Worm (Caenorhabditis elegans) whole organism, late embryonic: ENCODE results near the gene F53F4.2.

Experiments used
- ama-1 ChIP-seq: fragments of 150-350 bp; optimal IDR thresholded peaks from 2 replicates; lab custom pipeline; 2014
- ceh-22 ChIP-seq: sonication (generic microtip); optimal IDR thresholded peaks from 2 replicates; lab custom pipeline; 2017; ENCODE audit warnings: missing biosample characterization, missing genetic modification characterization
- elt-2 ChIP-seq: sonication (generic microtip); optimal IDR thresholded peaks from 2 replicates; lab custom pipeline; 2016; ENCODE audit warnings: missing genetic modification reagents, missing genetic modification characterization, missing compliant biosample characterization
- fax-1 ChIP-seq: sonication (generic microtip); optimal IDR thresholded peaks from 2 replicates; lab custom pipeline; 2016; ENCODE audit warnings: missing genotype, missing genetic modification characterization, missing compliant biosample characterization
- fkh-10 ChIP-seq: fragments of 150-350 bp; optimal IDR thresholded peaks from 2 replicates; lab custom pipeline; 2014; ENCODE audit warnings: missing biosample characterization, missing genetic modification reagents, missing genetic modification characterization
- fkh-6 ChIP-seq: sonication (generic microtip); optimal IDR thresholded peaks from 2 replicates; lab custom pipeline; 2016; ENCODE audit warnings: missing genetic modification characterization, missing compliant biosample characterization
- hlh-8 ChIP-seq: sonication (generic microtip); optimal IDR thresholded peaks from 2 replicates; lab custom pipeline; 2016; ENCODE audit warnings: missing genotype, missing genetic modification characterization, missing compliant biosample characterization
- madf-2 ChIP-seq: sonication (generic microtip); optimal IDR thresholded peaks from 2 replicates; lab custom pipeline; 2017; ENCODE audit warnings: missing genetic modification characterization, missing compliant biosample characterization
- nhr-11 ChIP-seq: fragments of 150-350 bp; optimal IDR thresholded peaks from 2 replicates; lab custom pipeline; 2014; ENCODE audit warnings: missing biosample characterization, missing genetic modification characterization
- nhr-232 ChIP-seq: sonication (generic microtip); optimal IDR thresholded peaks from 2 replicates; lab custom pipeline; 2016; ENCODE audit warnings: missing genetic modification characterization, missing compliant biosample characterization
- pqm-1 ChIP-seq: sonication (generic microtip); optimal IDR thresholded peaks from 2 replicates; lab custom pipeline; 2016; ENCODE audit warnings: missing genetic modification characterization, missing compliant biosample characterization
- tbx-2 ChIP-seq: sonication (generic microtip); optimal IDR thresholded peaks from 2 replicates; lab custom pipeline; 2016; ENCODE audit warnings: missing genetic modification characterization, missing compliant biosample characterization
- unc-86 ChIP-seq: sonication (generic microtip); optimal IDR thresholded peaks from 2 replicates; lab custom pipeline; 2016; ENCODE audit warnings: missing genetic modification characterization, missing compliant biosample characterization
- ztf-16 ChIP-seq: sonication (generic microtip); optimal IDR thresholded peaks from 2 replicates; lab custom pipeline; 2017; ENCODE audit warnings: missing genetic modification characterization, missing compliant biosample characterization

DNA sequence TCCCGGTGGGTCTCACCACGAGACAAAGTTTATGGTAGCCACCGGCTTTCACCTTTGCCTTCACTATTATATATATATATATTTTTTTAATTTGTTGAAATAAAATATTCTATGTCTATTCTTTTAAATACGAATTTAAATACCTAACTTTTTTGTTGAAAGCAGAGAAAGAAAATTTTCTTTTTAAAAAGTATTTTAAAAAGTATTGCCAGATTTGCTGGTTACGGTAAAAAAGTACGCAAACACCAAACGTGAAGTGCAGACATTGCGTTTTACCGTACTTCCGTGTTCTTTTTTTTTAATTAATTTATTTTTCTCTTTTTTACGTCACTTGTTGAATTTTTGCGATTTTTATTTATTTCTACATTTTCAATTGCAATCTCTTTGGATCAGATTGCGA, 29.4 kb downstream of the F53F4.2 start, which contains the start of gene C56A3.8:
- TF ChIP-seq nhr-11 (no peak), pqm-1 (tag; lab: Kevin White, UChicago) (no peak), unc-86 (no peak), nhr-232 (tag; lab: Kevin White, UChicago) (no peak), fkh-6 (no peak), tbx-2 (no peak), fax-1 (tag; lab: Kevin White, UChicago) (no peak), madf-2 (tag; lab: Kevin White, UChicago) (no peak), fkh-10 (GFP tag; lab: Kevin White, UChicago) (no peak), ama-1 (lab: Kevin White, UChicago) (no peak), hlh-8 (tag; lab: Kevin White, UChicago) (no peak), elt-2 (tag; lab: Kevin White, UChicago) (no peak), ztf-16 (tag; lab: Kevin White, UChicago) (no peak), ceh-22 (tag; lab: Kevin White, UChicago) (no peak)
